Fruit fly (Drosophila melanogaster): ENCODE results near the gene Nepl9.

- no peak for TF ChIP-seq psq (GFP tag; optimal IDR thresholded peaks at IDR 0.05)
- TF ChIP-seq dl (GFP tag; optimal IDR thresholded peaks at IDR 0.05; ENCODE audit: insufficient read depth in 1 of 2, partially characterized antibody in 2 of 2): no peak
- TF ChIP-seq Rel (GFP tag; optimal IDR thresholded peaks at IDR 0.05): no peak
- no peak for TF ChIP-seq Rel (tag; optimal IDR thresholded peaks at IDR 0.05)
- no peak for TF ChIP-seq Sp1 (GFP tag; optimal IDR thresholded peaks at IDR 0.05)
- no peak for TF ChIP-seq fru (GFP tag; optimal IDR thresholded peaks at IDR 0.05)
- TF ChIP-seq usp (GFP tag; optimal IDR thresholded peaks at IDR 0.05): no peak
- TF ChIP-seq pan (optimal IDR thresholded peaks at IDR 0.05): no peak
- TF ChIP-seq Abd-B (GFP tag; optimal IDR thresholded peaks at IDR 0.05): no peak
- no peak for TF ChIP-seq woc (GFP tag; optimal IDR thresholded peaks at IDR 0.05)
- no peak for TF ChIP-seq jim (GFP tag; optimal IDR thresholded peaks at IDR 0.05)
- TF ChIP-seq h (GFP tag; optimal IDR thresholded peaks at IDR 0.05): no peak
Observed at dm6 chr2L:16877678-16878077, 40.6 kb upstream of the Nepl9 start.

Measured in whole organism, wandering third instar larva.